Worm (Caenorhabditis elegans): Measurements from ENCODE around the gene W09D10.4.
A peak's percentile ranks its signal among the peaks of the same experiment; 100 is the strongest.

Gene W09D10.4

ce11 chrIII:10706972-10707438 lies 9.0 kb downstream of the W09D10.4 start, which contains the start of the genes Y39A1A.21 and Y39A1A.22:
TSS of gene Y39A1A.21 (minus strand) at chrIII:10707022.
TSS of gene Y39A1A.22 (minus strand) at chrIII:10707028.
- TF ChIP-seq nhr-42 (GFP tag; IDR thresholded peaks at IDR 0.05) (no peak; the same call in 1 of the 2 replicates), unc-39 (tag; optimal IDR thresholded peaks at IDR 0.05) (no peak), hif-1 (tag; optimal IDR thresholded peaks at IDR 0.05) (peak in 1 of 2 experiments; percentile 60), aha-1 (tag) (no peak), madf-9 (GFP tag; conservative IDR thresholded peaks at IDR 0.05) (peak; percentile 51), ceh-44 (GFP tag; IDR thresholded peaks at IDR 0.05) (no peak), ama-1 (optimal IDR thresholded peaks at IDR 0.05) (no peak), daf-19 (GFP tag; conservative IDR thresholded peaks at IDR 0.05) (0 out of 2 replicates have a peak, but pooled peaks have one; percentile 28), jun-1 (tag; optimal IDR thresholded peaks at IDR 0.05) (peak; percentile 38), ctbp-1 (GFP tag; IDR thresholded peaks at IDR 0.05) (0 out of 2 replicates have a peak, but pooled peaks have one; percentile 30), lin-38 (GFP tag; IDR thresholded peaks at IDR 0.05) (peak; percentile 87), lsy-2 (tag; optimal IDR thresholded peaks at IDR 0.05) (peak in 1 of 2 experiments; percentile 85), nhr-48 (tag; optimal IDR thresholded peaks at IDR 0.05) (peak; percentile 62), mep-1 (tag; optimal IDR thresholded peaks at IDR 0.05) (peak; percentile 81), zfp-2 (tag; optimal IDR thresholded peaks at IDR 0.05) (peak; percentile 16), mxl-3 (GFP tag; optimal IDR thresholded peaks at IDR 0.05) (no peak), lim-7 (GFP tag; IDR thresholded peaks at IDR 0.05) (no peak), fkh-10 (GFP tag; optimal IDR thresholded peaks at IDR 0.05) (peak; percentile 33), rbr-2 (tag; optimal IDR thresholded peaks at IDR 0.05) (peak; percentile 67), ZK337.2 (GFP tag; IDR thresholded peaks at IDR 0.05) (0 out of 2 replicates have a peak, but pooled peaks have one; percentile 43), lin-1 (GFP tag; IDR thresholded peaks at IDR 0.05) (no peak), pqm-1 (tag; optimal IDR thresholded peaks at IDR 0.05) (peak; percentile 18), egl-27 (tag; optimal IDR thresholded peaks at IDR 0.05) (no peak), nhr-41 (GFP tag; IDR thresholded peaks at IDR 0.05) (no peak), ces-1 (GFP tag; optimal IDR thresholded peaks at IDR 0.05) (no peak), nhr-6 (tag; optimal IDR thresholded peaks at IDR 0.05) (peak; percentile 68), mdl-1 (tag; optimal IDR thresholded peaks at IDR 0.05) (peak in 1 of 2 experiments; percentile 38), daf-8 (GFP tag; IDR thresholded peaks at IDR 0.05) (no peak), lin-29 (GFP tag; IDR thresholded peaks at IDR 0.05) (no peak), nhr-28 (tag; optimal IDR thresholded peaks at IDR 0.05) (peak; percentile 56), nhr-237 (tag; optimal IDR thresholded peaks at IDR 0.05) (no peak), F44E2.7 (GFP tag; IDR thresholded peaks at IDR 0.05) (no peak), F10B5.3 (tag; optimal IDR thresholded peaks at IDR 0.05) (peak; percentile 23), gei-8 (GFP tag; optimal IDR thresholded peaks at IDR 0.05) (no peak), nhr-76 (tag; optimal IDR thresholded peaks at IDR 0.05) (no peak), dve-1 (tag; optimal IDR thresholded peaks at IDR 0.05; ENCODE audit: insufficient read depth) (peak; percentile 86), tag-97 (GFP tag; IDR thresholded peaks at IDR 0.05) (no peak), ztf-7 (tag; optimal IDR thresholded peaks at IDR 0.05) (peak; percentile 53), Y75B8A.6 (GFP tag; IDR thresholded peaks at IDR 0.05) (no peak), spr-1 (tag; optimal IDR thresholded peaks at IDR 0.05) (peak; percentile 62), nhr-77 (tag; optimal IDR thresholded peaks at IDR 0.05) (peak; percentile 63), ZK546.5 (tag; optimal IDR thresholded peaks at IDR 0.05) (no peak), set-16 (GFP tag; IDR thresholded peaks at IDR 0.05) (no peak), lir-3 (tag; optimal IDR thresholded peaks at IDR 0.05) (no peak), Y5F2A.4 (GFP tag; optimal IDR thresholded peaks at IDR 0.05) (no peak), nhr-10 (tag; optimal IDR thresholded peaks at IDR 0.05) (no peak), saeg-2 (GFP tag; IDR thresholded peaks at IDR 0.05) (0 out of 2 replicates have a peak, but pooled peaks have one; percentile 23), Y105C5A.15 (GFP tag; IDR thresholded peaks at IDR 0.05) (no peak), F49E8.2 (tag; optimal IDR thresholded peaks at IDR 0.05; ENCODE audit: borderline replicate concordance) (peak; percentile 27), madf-5 (GFP tag; IDR thresholded peaks at IDR 0.05) (no peak), hlh-30 (tag; optimal IDR thresholded peaks at IDR 0.05; ENCODE audit: insufficient read depth) (peak; percentile 69), egl-43 (GFP tag; IDR thresholded peaks at IDR 0.05) (peak; percentile 71)

Data from whole organism, L4 larva.